Fruit fly (Drosophila melanogaster) whole organism, wandering third instar larva: ENCODE results near the gene dcma.

Source experiments
- CG32264 ChIP-seq: fragments of 200-800 bp; sonication (Bioruptor generic); optimal IDR thresholded peaks from 2 replicates; lab custom pipeline; 2016; ENCODE audit warnings: missing biosample characterization, missing genetic modification characterization
- CrebA ChIP-seq: fragments of 200-800 bp; sonication (Bioruptor generic); optimal IDR thresholded peaks from 2 replicates; lab custom pipeline; 2016; ENCODE audit warnings: missing biosample characterization, mild to moderate bottlenecking, missing genetic modification characterization, borderline replicate concordance
- Dfd ChIP-seq: fragments of >200 bp; optimal IDR thresholded peaks from 2 replicates; lab custom pipeline; 2017; ENCODE audit warnings: missing biosample characterization, missing genetic modification characterization
- Dif ChIP-seq: fragments of 200-275, 200-300 bp; sonication (Bioruptor generic); optimal IDR thresholded peaks from 2 replicates; lab custom pipeline; 2018; ENCODE audit warnings: missing biosample characterization, missing genetic modification characterization; ENCODE audit not compliant: partially characterized antibody
- GATAd ChIP-seq: sonication (Bioruptor generic); optimal IDR thresholded peaks from 2 replicates; lab custom pipeline; 2016; ENCODE audit warnings: missing biosample characterization, missing genetic modification characterization
- HLH106 ChIP-seq: fragments of 200-800 bp; optimal IDR thresholded peaks from 3 replicates; lab custom pipeline; 2019; ENCODE audit warnings: missing biosample characterization, mild to moderate bottlenecking, missing genetic modification characterization, moderate library complexity
- Hnf4 ChIP-seq: fragments of 200-800 bp; sonication (Bioruptor generic); optimal IDR thresholded peaks from 2 replicates; lab custom pipeline; 2016; ENCODE audit warnings: missing biosample characterization, mild to moderate bottlenecking, missing genetic modification characterization
- Hr78 ChIP-seq: fragments of >200 bp; optimal IDR thresholded peaks from 2 replicates; lab custom pipeline; 2017; ENCODE audit warnings: missing biosample characterization, missing genetic modification characterization
- Myc ChIP-seq: fragments of >200 bp; optimal IDR thresholded peaks from 2 replicates; lab custom pipeline; 2017
- OdsH ChIP-seq: fragments of 200-800 bp; sonication (Bioruptor generic); optimal IDR thresholded peaks from 2 replicates; lab custom pipeline; 2016; ENCODE audit warnings: missing biosample characterization, mild to moderate bottlenecking, missing genetic modification characterization
- Sp1 ChIP-seq: fragments of 200-800 bp; sonication (Bioruptor generic); optimal IDR thresholded peaks from 3 replicates; lab custom pipeline; 2019; ENCODE audit warnings: missing biosample characterization, mild to moderate bottlenecking, missing genetic modification characterization, moderate library complexity
- br ChIP-seq: fragments of 200-800 bp; sonication (Bioruptor generic); optimal IDR thresholded peaks from 2 replicates; lab custom pipeline; 2016; ENCODE audit warnings: missing biosample characterization, missing genetic modification characterization
- brk ChIP-seq: fragments of 200-800 bp; sonication (Bioruptor generic); optimal IDR thresholded peaks from 2 replicates; lab custom pipeline; 2016; ENCODE audit warnings: missing biosample characterization, mild to moderate bottlenecking, missing genetic modification characterization
- dl ChIP-seq, 2 experiments: fragments of 175-275, 200-275 bp in 1 of 2; fragments of 200-275 bp in 1 of 2; sonication (Bioruptor generic); optimal IDR thresholded peaks; lab custom pipeline; 2018; ENCODE audit warnings: mild to moderate bottlenecking in 2 of 2, missing biosample characterization in 2 of 2, missing genetic modification characterization in 2 of 2, moderate library complexity in 2 of 2; ENCODE audit not compliant: partially characterized antibody in 2 of 2, insufficient read depth in 1 of 2
- dmrt93B ChIP-seq: fragments of 200-800 bp; sonication (Bioruptor generic); optimal IDR thresholded peaks from 2 replicates; lab custom pipeline; 2018; ENCODE audit warnings: missing biosample characterization, mild to moderate bottlenecking, missing genetic modification characterization
- dsf ChIP-seq: sonication (Bioruptor generic); optimal IDR thresholded peaks from 2 replicates; lab custom pipeline; 2016; ENCODE audit warnings: missing biosample characterization, missing genetic modification characterization, borderline replicate concordance
- ey ChIP-seq: fragments of 200-800 bp; sonication (Bioruptor generic); optimal IDR thresholded peaks from 2 replicates; lab custom pipeline; 2016; ENCODE audit warnings: missing biosample characterization, missing genetic modification characterization
- foxo ChIP-seq, 2 experiments: fragments of 200-800 bp; sonication (Bioruptor generic); optimal IDR thresholded peaks; 2 replicates in 1 of 2; 3 replicates in 1 of 2; lab custom pipeline; 2016 to 2017; ENCODE audit warnings: missing biosample characterization in 2 of 2, missing genetic modification characterization in 2 of 2
- fru ChIP-seq: fragments of 200-800 bp; sonication (Bioruptor generic); optimal IDR thresholded peaks from 3 replicates; lab custom pipeline; 2016; ENCODE audit warnings: missing biosample characterization, mild to moderate bottlenecking, missing genetic modification characterization
- h ChIP-seq: fragments of 200-800 bp; sonication (Bioruptor generic); optimal IDR thresholded peaks from 3 replicates; lab custom pipeline; 2016; ENCODE audit warnings: missing biosample characterization, mild to moderate bottlenecking, missing genetic modification characterization
- jim ChIP-seq: fragments of 175-275, 200-325 bp; sonication (Bioruptor generic); optimal IDR thresholded peaks from 2 replicates; lab custom pipeline; 2016; ENCODE audit warnings: missing biosample characterization, mild to moderate bottlenecking, missing genetic modification characterization
- lola ChIP-seq: fragments of >200 bp; optimal IDR thresholded peaks from 2 replicates; lab custom pipeline; 2017; ENCODE audit warnings: missing biosample characterization, missing genetic modification characterization
- pan ChIP-seq: fragments of >200 bp; optimal IDR thresholded peaks from 2 replicates; lab custom pipeline; 2017
- psq ChIP-seq: fragments of 200-800 bp; sonication (Bioruptor generic); optimal IDR thresholded peaks from 3 replicates; lab custom pipeline; 2017; ENCODE audit warnings: missing biosample characterization, mild to moderate bottlenecking, missing genetic modification characterization, moderate library complexity
- rgr ChIP-seq: fragments of 200-800 bp; sonication (Bioruptor generic); optimal IDR thresholded peaks from 3 replicates; lab custom pipeline; 2016; ENCODE audit warnings: missing biosample characterization, mild to moderate bottlenecking, missing genetic modification characterization
- sage ChIP-seq: fragments of 200-800 bp; sonication (Bioruptor generic); optimal IDR thresholded peaks from 2 replicates; lab custom pipeline; 2016; ENCODE audit warnings: missing biosample characterization, mild to moderate bottlenecking, missing genetic modification characterization
- tai ChIP-seq: sonication (Bioruptor generic); optimal IDR thresholded peaks from 2 replicates; lab custom pipeline; 2016; ENCODE audit warnings: missing biosample characterization, missing genetic modification characterization
- usp ChIP-seq: fragments of >200 bp; optimal IDR thresholded peaks from 2 replicates; lab custom pipeline; 2017; ENCODE audit warnings: missing biosample characterization, missing genetic modification characterization

Gene dcma

dm6 chr2L:4694421-4694820, at the start of gene dcma:
Gene dcma (plus strand): TSS chr2L:4694721.
- TF ChIP-seq CrebA (GFP tag; lab: Kevin White, UChicago) (no peak), Hr78 (GFP tag; lab: Kevin White, UChicago) (no peak), dmrt93B (no peak), Hnf4 (no peak), tai (GFP tag; lab: Kevin White, UChicago) (no peak), Dif (no peak), jim (no peak), dsf (GFP tag; lab: Kevin White, UChicago) (no peak), GATAd (no peak), rgr (no peak)

dm6 chr2L:4646751-4647150, 47.8 kb upstream of the dcma start, which contains the start of gene CG43798:
Gene CG43798 (plus strand): TSS chr2L:4647051.
- TF ChIP-seq dmrt93B: no peak
- no peak for TF ChIP-seq Dif

- TF ChIP-seq ey (GFP tag; lab: Kevin White, UChicago) (peak; percentile 47), Sp1 (GFP tag; lab: Kevin White, UChicago) (peak; percentile 15), dl (GFP tag; optimal IDR thresholded peaks at IDR 0.05; lab: Kevin White, UChicago; ENCODE audit: insufficient read depth in 1 of 2, partially characterized antibody in 2 of 2) (no peak), lola (GFP tag; lab: Kevin White, UChicago) (no peak), dmrt93B (peak; percentile 16), OdsH (peak; percentile 3), foxo (GFP tag; optimal IDR thresholded peaks at IDR 0.05; lab: Kevin White, UChicago) (peak in 1 of 2 experiments; percentile 40), Hnf4 (peak; percentile 25), rgr (peak; percentile 22), h (GFP tag; lab: Kevin White, UChicago) (peak; percentile 46), psq (GFP tag; lab: Kevin White, UChicago) (peak; percentile 15), fru (GFP tag; lab: Kevin White, UChicago) (peak; percentile 19), HLH106 (tag; lab: Kevin White, UChicago) (peak; percentile 27), br (peak; percentile 19), Dfd (GFP tag; lab: Kevin White, UChicago) (no peak)
Observed at dm6 chr2L:4648804-4649203, 45.7 kb upstream of the dcma start.

- no peak for TF ChIP-seq Myc
- peak; percentile 17 for TF ChIP-seq psq (GFP tag; lab: Kevin White, UChicago)
Observed at dm6 chr2L:4650752-4651453, 43.6 kb upstream of the dcma start, which contains the start of gene CG3355. Gene CG3355 (plus strand): TSS chr2L:4651403.

- peak; percentile 22 for TF ChIP-seq Myc
- no peak for TF ChIP-seq usp (GFP tag; lab: Kevin White, UChicago)
- TF ChIP-seq psq (GFP tag; lab: Kevin White, UChicago): no peak
Observed at dm6 chr2L:4660932-4661331, 33.6 kb upstream of the dcma start.

dm6 chr2L:4682377-4682776, 12.1 kb upstream of the dcma start, which contains the start of gene CG11929:
Gene CG11929 (plus strand): TSS chr2L:4682677.
- TF ChIP-seq dl (GFP tag; optimal IDR thresholded peaks at IDR 0.05; lab: Kevin White, UChicago; ENCODE audit: insufficient read depth in 1 of 2, partially characterized antibody in 2 of 2) (no peak), rgr (no peak), sage (GFP tag; lab: Kevin White, UChicago) (no peak), CG32264 (GFP tag; lab: Kevin White, UChicago) (no peak), dmrt93B (no peak), br (no peak), brk (GFP tag; lab: Kevin White, UChicago) (no peak), pan (lab: Kevin White, UChicago) (no peak), ey (GFP tag; lab: Kevin White, UChicago) (no peak), CrebA (GFP tag; lab: Kevin White, UChicago) (no peak)
